Worm (Caenorhabditis elegans): ENCODE results near the gene C38H2.2.

The C38H2.2 gene

ce11 chrIII:10432104-10432503 lies 50.5 kb downstream of the C38H2.2 start:
- TF ChIP-seq pax-1 (tag; optimal IDR thresholded peaks at IDR 0.05) (no peak), nfya-1 (tag; optimal IDR thresholded peaks at IDR 0.05) (peak; percentile 71), madf-2 (tag; optimal IDR thresholded peaks at IDR 0.05) (peak; percentile 11), C38D4.7 (GFP tag; optimal IDR thresholded peaks at IDR 0.05) (peak; percentile 63), unc-86 (tag; optimal IDR thresholded peaks at IDR 0.05) (no peak), ets-4 (tag; optimal IDR thresholded peaks at IDR 0.05) (no peak), ceh-9 (tag; optimal IDR thresholded peaks at IDR 0.05) (no peak), sox-4 (tag; optimal IDR thresholded peaks at IDR 0.05) (peak; percentile 49), elt-4 (tag; optimal IDR thresholded peaks at IDR 0.05) (no peak), Y22D7AL.16 (tag; optimal IDR thresholded peaks at IDR 0.05) (no peak), ceh-34 (tag; optimal IDR thresholded peaks at IDR 0.05) (peak; percentile 54), lin-11 (tag; optimal IDR thresholded peaks at IDR 0.05) (peak; percentile 34), sdc-2 (tag; optimal IDR thresholded peaks at IDR 0.05) (peak; percentile 21), ahr-1 (tag; optimal IDR thresholded peaks at IDR 0.05) (peak; percentile 27), pag-3 (tag; optimal IDR thresholded peaks at IDR 0.05; ENCODE audit: borderline replicate concordance) (no peak), ttx-3 (tag; optimal IDR thresholded peaks at IDR 0.05) (peak; percentile 56), odd-2 (tag; optimal IDR thresholded peaks at IDR 0.05) (peak; percentile 29), ceh-24 (tag; optimal IDR thresholded peaks at IDR 0.05) (no peak), hlh-8 (tag; optimal IDR thresholded peaks at IDR 0.05) (peak; percentile 28), T23F11.4 (GFP tag; optimal IDR thresholded peaks at IDR 0.05) (peak; percentile 27), unc-42 (tag; optimal IDR thresholded peaks at IDR 0.05) (peak; percentile 2), ceh-18 (tag; optimal IDR thresholded peaks at IDR 0.05) (peak; percentile 47), hlh-6 (tag; optimal IDR thresholded peaks at IDR 0.05) (peak; percentile 29), pha-4 (tag; optimal IDR thresholded peaks at IDR 0.05) (no peak), pros-1 (tag; optimal IDR thresholded peaks at IDR 0.05) (no peak), hlh-30 (tag; optimal IDR thresholded peaks at IDR 0.05; ENCODE audit: insufficient read depth) (peak; percentile 66), che-1 (tag; optimal IDR thresholded peaks at IDR 0.05) (peak; percentile 64), F13H6.1 (tag; optimal IDR thresholded peaks at IDR 0.05) (peak; percentile 21), eyg-1 (tag; optimal IDR thresholded peaks at IDR 0.05) (no peak), ceh-2 (tag; optimal IDR thresholded peaks at IDR 0.05) (peak; percentile 52), unc-3 (GFP tag; conservative IDR thresholded peaks at IDR 0.05) (no peak), unc-3 (tag; optimal IDR thresholded peaks at IDR 0.05) (no peak), lim-6 (tag; optimal IDR thresholded peaks at IDR 0.05) (peak; percentile 3), ceh-6 (GFP tag; optimal IDR thresholded peaks at IDR 0.05) (peak; percentile 51), dmd-4 (tag; optimal IDR thresholded peaks at IDR 0.05; ENCODE audit: borderline replicate concordance) (no peak), hlh-13 (GFP tag; optimal IDR thresholded peaks at IDR 0.05) (no peak), rnt-1 (tag; optimal IDR thresholded peaks at IDR 0.05) (peak; percentile 63), C08G9.2 (tag; optimal IDR thresholded peaks at IDR 0.05) (peak; percentile 54), ceh-31 (tag; optimal IDR thresholded peaks at IDR 0.05) (peak; percentile 45), ref-2 (tag; optimal IDR thresholded peaks at IDR 0.05) (peak; percentile 29), K02D7.2 (tag; optimal IDR thresholded peaks at IDR 0.05) (peak; percentile 26), npax-4 (tag; optimal IDR thresholded peaks at IDR 0.05) (no peak), ceh-45 (GFP tag; IDR thresholded peaks at IDR 0.05) (no peak), ceh-48 (tag; optimal IDR thresholded peaks at IDR 0.05) (peak; percentile 43), dve-1 (tag; optimal IDR thresholded peaks at IDR 0.05) (no peak), hlh-15 (tag; optimal IDR thresholded peaks at IDR 0.05) (no peak), pat-9 (tag; optimal IDR thresholded peaks at IDR 0.05) (peak; percentile 67), nhr-232 (tag; optimal IDR thresholded peaks at IDR 0.05) (peak; percentile 41), ztf-16 (tag; optimal IDR thresholded peaks at IDR 0.05) (peak; percentile 62), nhr-11 (tag; optimal IDR thresholded peaks at IDR 0.05) (no peak), fkh-10 (GFP tag; optimal IDR thresholded peaks at IDR 0.05) (no peak), pqm-1 (tag; optimal IDR thresholded peaks at IDR 0.05) (peak; percentile 68), ceh-14 (tag; optimal IDR thresholded peaks at IDR 0.05) (peak; percentile 1), elt-2 (tag; optimal IDR thresholded peaks at IDR 0.05) (no peak)
